Worm (Caenorhabditis elegans) whole organism, L2 larva: Measurements from ENCODE around the gene ZK381.2.

Experiments
- ZK546.5 ChIP-seq: sonication (generic microtip); optimal IDR thresholded peaks from 2 replicates; lab custom pipeline; 2017; ENCODE audit warnings: missing biosample characterization, missing genetic modification characterization
- aly-2 ChIP-seq: fragments of 150-350 bp; optimal IDR thresholded peaks from 2 replicates; lab custom pipeline; 2014; ENCODE audit warnings: missing biosample characterization, missing genetic modification characterization
- ama-1 ChIP-seq: fragments of 150-350 bp; optimal IDR thresholded peaks from 2 replicates; lab custom pipeline; 2018; ENCODE audit warnings: inconsistent platforms
- blmp-1 ChIP-seq: sonication (generic microtip); optimal IDR thresholded peaks from 2 replicates; lab custom pipeline; 2017; ENCODE audit warnings: missing genetic modification characterization, mild to moderate bottlenecking, missing compliant biosample characterization, antibody characterized with exemption, moderate library complexity; ENCODE audit not compliant: insufficient read depth
- fos-1 ChIP-seq: fragments of 150-350 bp; optimal IDR thresholded peaks from 2 replicates; lab custom pipeline; 2014; ENCODE audit warnings: missing biosample characterization, missing genetic modification characterization
- lin-13 ChIP-seq: fragments of 150-350 bp; optimal IDR thresholded peaks from 2 replicates; lab custom pipeline; 2014; ENCODE audit warnings: missing biosample characterization, missing genetic modification reagents, missing genetic modification characterization
- lin-39 ChIP-seq: fragments of 150-350 bp; optimal IDR thresholded peaks from 2 replicates; lab custom pipeline; 2014; ENCODE audit warnings: missing biosample characterization, missing genetic modification reagents, missing genetic modification characterization
- lsy-2 ChIP-seq, 2 experiments: fragments of 150-350 bp in 1 of 2; sonication (generic microtip) in 1 of 2; optimal IDR thresholded peaks; 2 replicates each; lab custom pipeline; 2014 to 2017; ENCODE audit warnings: missing biosample characterization in 2 of 2, missing genetic modification characterization in 2 of 2
- nhr-11 ChIP-seq: fragments of 150-350 bp; optimal IDR thresholded peaks from 2 replicates; lab custom pipeline; 2014; ENCODE audit warnings: missing biosample characterization, missing genetic modification characterization
- snpc-4 ChIP-seq: fragments of 150-350 bp; optimal IDR thresholded peaks from 2 replicates; lab custom pipeline; 2014; ENCODE audit warnings: missing biosample characterization, missing genetic modification characterization
- unc-55 ChIP-seq: fragments of 150-350 bp; sonication (generic microtip); optimal IDR thresholded peaks from 3 replicates; lab custom pipeline; 2014; ENCODE audit warnings: missing biosample characterization, missing genetic modification reagents, missing genetic modification characterization
- unc-62 ChIP-seq: fragments of 150-350 bp; optimal IDR thresholded peaks from 2 replicates; lab custom pipeline; 2014; ENCODE audit warnings: missing biosample characterization, missing genetic modification reagents, missing genetic modification characterization
- ztf-11 ChIP-seq: sonication (generic microtip); optimal IDR thresholded peaks from 2 replicates; lab custom pipeline; 2017; ENCODE audit warnings: missing biosample characterization, missing genetic modification characterization

- TF ChIP-seq ama-1 (lab: Kevin White, UChicago) (no peak), fos-1 (tag; lab: Kevin White, UChicago) (no peak), unc-55 (GFP tag; lab: Kevin White, UChicago) (no peak), aly-2 (tag; lab: Kevin White, UChicago) (no peak), lin-13 (GFP tag; lab: Kevin White, UChicago) (no peak), ZK546.5 (no peak), unc-62 (GFP tag; lab: Kevin White, UChicago) (no peak), lin-39 (tag; lab: Kevin White, UChicago) (no peak), blmp-1 (tag; lab: Kevin White, UChicago) (no peak), nhr-11 (no peak), lsy-2 (tag; optimal IDR thresholded peaks at IDR 0.05; lab: Kevin White, UChicago) (no peak), snpc-4 (tag; lab: Kevin White, UChicago) (no peak), ztf-11 (tag; lab: Kevin White, UChicago) (no peak)
These were observed 7.1 kb downstream of the ZK381.2 start, which contains the start of gene nhr-249 for ce11 chrIV:6972427-6972826.
